Worm (Caenorhabditis elegans): Measurements from ENCODE around the gene K09H11.15.

- TF ChIP-seq ama-1 (optimal IDR thresholded peaks at IDR 0.05) (no peak), ceh-13 (GFP tag; optimal IDR thresholded peaks at IDR 0.05) (no peak), aly-1 (tag; optimal IDR thresholded peaks at IDR 0.05) (no peak), tbx-11 (GFP tag; IDR thresholded peaks at IDR 0.05) (no peak), B0310.2 (tag; optimal IDR thresholded peaks at IDR 0.05) (no peak)
These were observed 29.4 kb upstream of the K09H11.15 start, which contains the start of gene C53A3.1 for ce11 chrV:5760132-5760531.
